Fruit fly (Drosophila melanogaster) whole organism, embryonic: ENCODE measurements around the gene CG3777.

Experiments used
- ATbp ChIP-seq: fragments of 200-800 bp; sonication (Bioruptor generic); optimal IDR thresholded peaks from 2 replicates; lab custom pipeline; 2017; ENCODE audit warnings: missing biosample characterization, mild to moderate bottlenecking, missing genetic modification characterization, missing genetic modification reagents
- Atf-2 ChIP-seq: fragments of 200-800 bp; sonication (Bioruptor generic); optimal IDR thresholded peaks from 2 replicates; lab custom pipeline; 2016; ENCODE audit warnings: missing biosample characterization, missing genetic modification characterization
- BEAF-32 ChIP-seq: fragments of 200-800 bp; sonication (Bioruptor generic); optimal IDR thresholded peaks from 3 replicates; lab custom pipeline; 2017; ENCODE audit warnings: missing biosample characterization, missing genetic modification characterization, mild to moderate bottlenecking, moderate library complexity, missing genetic modification reagents
- Bgb ChIP-seq: fragments of 200-800 bp; sonication (Bioruptor generic); IDR thresholded peaks from 2 replicates; pipeline ENCODE4 v1.3.6; 2022; ENCODE audit warnings: missing biosample characterization, missing genetic modification characterization; ENCODE audit not compliant: partially characterized antibody
- CG10321 ChIP-seq: fragments of 200-800 bp; sonication (Bioruptor generic); IDR thresholded peaks from 2 replicates; pipeline ENCODE4 v1.3.6; 2022; ENCODE audit warnings: missing biosample characterization, missing genetic modification characterization
- CG12942 ChIP-seq: fragments of 200-800 bp; sonication (Bioruptor generic); optimal IDR thresholded peaks from 3 replicates; lab custom pipeline; 2016; ENCODE audit warnings: missing biosample characterization, missing genetic modification characterization
- CG13287 ChIP-seq: fragments of 200-800 bp; sonication (Bioruptor generic); IDR thresholded peaks from 2 replicates; pipeline ENCODE4 v1.3.6; 2022; ENCODE audit warnings: missing biosample characterization, missing genetic modification characterization; ENCODE audit not compliant: partially characterized antibody
- CG14667 ChIP-seq: fragments of 200-800 bp; sonication (Bioruptor generic); IDR thresholded peaks from 2 replicates; pipeline ENCODE4 v1.3.6; 2022; ENCODE audit warnings: missing biosample characterization, missing genetic modification characterization
- CG1602 ChIP-seq: fragments of 200-800 bp; sonication (Bioruptor generic); optimal IDR thresholded peaks from 3 replicates; lab custom pipeline; 2016; ENCODE audit warnings: missing biosample characterization, missing genetic modification characterization
- CG1603 ChIP-seq: fragments of 200-800 bp; sonication (Bioruptor generic); optimal IDR thresholded peaks from 2 replicates; lab custom pipeline; 2019; ENCODE audit warnings: missing biosample characterization, mild to moderate bottlenecking, missing genetic modification characterization, moderate library complexity
- CG17361 ChIP-seq: fragments of 200-800 bp; sonication (Bioruptor generic); IDR thresholded peaks from 3 replicates; pipeline ENCODE4 v1.3.6; 2022; ENCODE audit warnings: missing biosample characterization, missing genetic modification characterization
- CG17912 ChIP-seq: fragments of 200-800 bp; sonication (Bioruptor generic); optimal IDR thresholded peaks from 2 replicates; lab custom pipeline; 2018; ENCODE audit warnings: missing biosample characterization, mild to moderate bottlenecking, missing genetic modification characterization
- CG2678 ChIP-seq: fragments of 200-800 bp; sonication (Bioruptor generic); optimal IDR thresholded peaks from 3 replicates; lab custom pipeline; 2019; ENCODE audit warnings: missing biosample characterization, mild to moderate bottlenecking, missing genetic modification characterization, moderate library complexity
- CG30020 ChIP-seq: fragments of 200-800 bp; optimal IDR thresholded peaks from 2 replicates; lab custom pipeline; 2019; ENCODE audit warnings: missing biosample characterization, mild to moderate bottlenecking, missing genetic modification characterization, moderate library complexity
- CG30403 ChIP-seq: fragments of 200-800 bp; sonication (Bioruptor generic); optimal IDR thresholded peaks from 3 replicates; lab custom pipeline; 2016; ENCODE audit warnings: missing biosample characterization, missing genetic modification characterization
- CG32772 ChIP-seq: fragments of 200-800 bp; sonication (Bioruptor generic); IDR thresholded peaks from 2 replicates; pipeline ENCODE4 v1.3.6; 2022; ENCODE audit warnings: missing biosample characterization, missing genetic modification characterization
- CG34224 ChIP-seq: fragments of 200-800 bp; sonication (Bioruptor generic); IDR thresholded peaks from 3 replicates; pipeline ENCODE4 v1.3.6; 2022; ENCODE audit warnings: missing biosample characterization, missing genetic modification characterization; ENCODE audit not compliant: partially characterized antibody
- CG3995 ChIP-seq: fragments of 200-800 bp; sonication (Bioruptor generic); optimal IDR thresholded peaks from 3 replicates; lab custom pipeline; 2016; ENCODE audit warnings: missing biosample characterization, missing genetic modification characterization
- CG4730 ChIP-seq: fragments of 200-800 bp; sonication (Bioruptor generic); IDR thresholded peaks from 2 replicates; pipeline ENCODE4 v1.3.6; 2022; ENCODE audit warnings: missing biosample characterization, missing genetic modification characterization
- CG6254 ChIP-seq: fragments of 200-800 bp; sonication (Bioruptor generic); optimal IDR thresholded peaks from 3 replicates; lab custom pipeline; 2017; ENCODE audit warnings: mild to moderate bottlenecking, missing biosample characterization, missing genetic modification reagents, missing genetic modification characterization
- CG6654 ChIP-seq: fragments of 200-800 bp; sonication (Bioruptor generic); optimal IDR thresholded peaks from 2 replicates; lab custom pipeline; 2017; ENCODE audit warnings: missing biosample characterization, mild to moderate bottlenecking, missing genetic modification characterization
- CG7839 ChIP-seq: fragments of 200-800 bp; sonication (Bioruptor generic); optimal IDR thresholded peaks from 3 replicates; lab custom pipeline; 2018; ENCODE audit warnings: missing biosample characterization, mild to moderate bottlenecking, missing genetic modification characterization, moderate library complexity
- CG8388 ChIP-seq: fragments of 200-800 bp; sonication (Bioruptor generic); optimal IDR thresholded peaks from 2 replicates; lab custom pipeline; 2019; ENCODE audit warnings: missing biosample characterization, mild to moderate bottlenecking, missing genetic modification characterization, moderate library complexity
- CG9437 ChIP-seq: fragments of 200-800 bp; sonication (Bioruptor generic); optimal IDR thresholded peaks from 2 replicates; lab custom pipeline; 2018; ENCODE audit warnings: missing biosample characterization, mild to moderate bottlenecking, missing genetic modification characterization
- Dp ChIP-seq: fragments of 200-800 bp; sonication (Bioruptor generic); optimal IDR thresholded peaks from 2 replicates; lab custom pipeline; 2018; ENCODE audit warnings: missing biosample characterization, mild to moderate bottlenecking, missing genetic modification characterization, moderate library complexity
- E2f2 ChIP-seq: fragments of 200-800 bp; sonication (Bioruptor generic); IDR thresholded peaks from 2 replicates; pipeline ENCODE4 v1.3.6; 2022; ENCODE audit warnings: missing biosample characterization, missing genetic modification characterization
- Eip74EF ChIP-seq, 2 experiments: fragments of 200-800 bp in 1 of 2; fragments of >200 bp in 1 of 2; sonication (Bioruptor generic) in 1 of 2; optimal IDR thresholded peaks; 2 replicates each; lab custom pipeline; 2017 to 2019; ENCODE audit warnings: missing biosample characterization in 2 of 2, missing genetic modification characterization in 2 of 2, mild to moderate bottlenecking in 1 of 2, moderate library complexity in 1 of 2
- Fer3 ChIP-seq: fragments of 200-800 bp; sonication (Bioruptor generic); optimal IDR thresholded peaks from 2 replicates; lab custom pipeline; 2018; ENCODE audit warnings: missing biosample characterization, mild to moderate bottlenecking, missing genetic modification characterization, moderate library complexity
- MBD-R2 ChIP-seq: fragments of 200-800 bp; sonication (Bioruptor generic); IDR thresholded peaks from 2 replicates; pipeline ENCODE4 v1.3.6; 2022; ENCODE audit warnings: missing biosample characterization, missing genetic modification characterization
- Med ChIP-seq: fragments of 200-800 bp; sonication (Bioruptor generic); peaks from one replicate; lab custom pipeline; 2016; ENCODE audit warnings: missing biosample characterization, missing genetic modification characterization, mild to moderate bottlenecking, inconsistent platforms, moderate library complexity
- Meics ChIP-seq: fragments of 200-800 bp; sonication (Bioruptor generic); optimal IDR thresholded peaks from 2 replicates; lab custom pipeline; 2017; ENCODE audit warnings: missing biosample characterization, mild to moderate bottlenecking, missing genetic modification characterization
- Oaz ChIP-seq: fragments of 200-800 bp; sonication (Bioruptor generic); IDR thresholded peaks from 2 replicates; pipeline ENCODE4 v1.3.6; 2022; ENCODE audit warnings: missing biosample characterization, missing genetic modification characterization
- Rfx ChIP-seq: fragments of 200-800 bp; sonication (Bioruptor generic); IDR thresholded peaks from 2 replicates; pipeline ENCODE4 v1.3.6; 2022; ENCODE audit warnings: missing biosample characterization, missing genetic modification characterization
- Taf1 ChIP-seq: fragments of 200-800 bp; sonication (Bioruptor generic); IDR thresholded peaks from 2 replicates; pipeline ENCODE4 v1.3.6; 2022; ENCODE audit warnings: missing biosample characterization, missing genetic modification characterization
- ap ChIP-seq: fragments of 200-800 bp; sonication (Bioruptor generic); IDR thresholded peaks from 2 replicates; pipeline ENCODE4 v1.3.6; 2022; ENCODE audit warnings: missing biosample characterization, missing genetic modification characterization
- bigmax ChIP-seq: fragments of 200-800 bp; sonication (Bioruptor generic); optimal IDR thresholded peaks from 2 replicates; lab custom pipeline; 2018; ENCODE audit warnings: missing biosample characterization, mild to moderate bottlenecking, missing genetic modification characterization
- exex ChIP-seq: fragments of 200-800 bp; sonication (Bioruptor generic); optimal IDR thresholded peaks from 4 replicates; lab custom pipeline; 2018; ENCODE audit warnings: missing biosample characterization, mild to moderate bottlenecking, missing genetic modification characterization, moderate library complexity
- ham ChIP-seq: fragments of 200-800 bp; sonication (Bioruptor generic); IDR thresholded peaks from 2 replicates; pipeline ENCODE4 v1.3.6; 2022; ENCODE audit warnings: missing biosample characterization, missing genetic modification characterization
- her ChIP-seq: fragments of 200-800 bp; sonication (Bioruptor generic); optimal IDR thresholded peaks from 2 replicates; lab custom pipeline; 2016; ENCODE audit warnings: missing biosample characterization, missing genetic modification characterization
- insv ChIP-seq, 2 experiments: fragments of 200-800 bp; sonication (Bioruptor generic); optimal IDR thresholded peaks; 3 replicates each; lab custom pipeline; 2016 to 2018; ENCODE audit warnings: missing biosample characterization in 2 of 2, missing genetic modification characterization in 2 of 2
- jumu ChIP-seq: fragments of 200-800 bp; sonication (Bioruptor generic); optimal IDR thresholded peaks from 3 replicates; lab custom pipeline; 2016; ENCODE audit warnings: missing biosample characterization, missing genetic modification characterization
- knrl ChIP-seq: fragments of 200-800 bp; sonication (Bioruptor generic); IDR thresholded peaks from 3 replicates; pipeline ENCODE4 v1.3.6; 2022; ENCODE audit warnings: missing biosample characterization, missing genetic modification characterization; ENCODE audit not compliant: partially characterized antibody
- lola ChIP-seq, 3 experiments: fragments of >200 bp in 2 of 3; fragments of 200-800 bp in 1 of 3; sonication (Bioruptor generic) in 1 of 3; optimal IDR thresholded peaks; 2 replicates each; lab custom pipeline; 2017 to 2019; ENCODE audit warnings: missing biosample characterization in 3 of 3, missing genetic modification characterization in 3 of 3, mild to moderate bottlenecking in 1 of 3, moderate library complexity in 1 of 3
- pita ChIP-seq: fragments of 200-800 bp; sonication (Bioruptor generic); optimal IDR thresholded peaks from 2 replicates; lab custom pipeline; 2017; ENCODE audit warnings: missing biosample characterization, mild to moderate bottlenecking, missing genetic modification characterization
- psq ChIP-seq: fragments of 200-800 bp; sonication (Bioruptor generic); optimal IDR thresholded peaks from 2 replicates; lab custom pipeline; 2017; ENCODE audit warnings: missing biosample characterization, missing genetic modification characterization
- seq ChIP-seq: fragments of 200-800 bp; sonication (Bioruptor generic); IDR thresholded peaks from 2 replicates; pipeline ENCODE4 v1.3.6; 2022; ENCODE audit warnings: missing biosample characterization, missing genetic modification characterization
- so ChIP-seq: fragments of 200-800 bp; sonication (Bioruptor generic); IDR thresholded peaks from 3 replicates; pipeline ENCODE4 v1.3.6; 2022; ENCODE audit warnings: missing biosample characterization, missing genetic modification characterization
- sug ChIP-seq: fragments of 200-800 bp; optimal IDR thresholded peaks from 2 replicates; lab custom pipeline; 2019; ENCODE audit warnings: missing biosample characterization, mild to moderate bottlenecking, missing genetic modification characterization, moderate library complexity

CG3777 gene

dm6 chrX:254690-255089, 24.8 kb upstream of the CG3777 start, which contains the start of gene CG42376 (continued):
- no peak for TF ChIP-seq Atf-2
- TF ChIP-seq CG6254 (GFP tag; lab: Kevin White, UChicago), result no peak
- TF ChIP-seq Meics (GFP tag; lab: Kevin White, UChicago), result no peak
- TF ChIP-seq Rfx (GFP tag; lab: Robert Waterston, UW), result 0 out of 2 replicates have a peak, but pooled peaks have one; percentile 5
- TF ChIP-seq CG14667, result no peak
- TF ChIP-seq Bgb, result no peak
- no peak for TF ChIP-seq CG8388 (GFP tag; lab: Kevin White, UChicago)
- no peak for TF ChIP-seq CG17361 (GFP tag; lab: Robert Waterston, UW)
- peak; percentile 27 for TF ChIP-seq CG1603 (tag; lab: Kevin White, UChicago)
- no peak for TF ChIP-seq CG6654 (GFP tag; lab: Kevin White, UChicago)
- TF ChIP-seq Fer3 (tag; lab: Kevin White, UChicago), result no peak
- TF ChIP-seq ap (GFP tag; lab: Robert Waterston, UW), result no peak
- TF ChIP-seq CG30403 (GFP tag; lab: Kevin White, UChicago), result no peak
- TF ChIP-seq her, result no peak
- no peak for TF ChIP-seq CG10321
- no peak for TF ChIP-seq knrl (GFP tag; lab: Robert Waterston, UW)
- no peak for TF ChIP-seq pita (GFP tag; lab: Kevin White, UChicago)
- TF ChIP-seq ATbp (GFP tag; lab: Kevin White, UChicago), result no peak
- no peak for TF ChIP-seq ham
- TF ChIP-seq psq (GFP tag; lab: Kevin White, UChicago), result no peak
- no peak for TF ChIP-seq CG17912 (GFP tag; lab: Kevin White, UChicago)
- peak; percentile 23; the same call in 1 of the 3 replicates for TF ChIP-seq CG34224 (GFP tag; lab: Robert Waterston, UW)
- TF ChIP-seq CG1602, result no peak
- TF ChIP-seq Dp, result peak; percentile 67
- no peak for TF ChIP-seq CG30020
- no peak for TF ChIP-seq insv (GFP tag; optimal IDR thresholded peaks at IDR 0.05; lab: Kevin White, UChicago)
- no peak for TF ChIP-seq CG32772 (GFP tag; lab: Robert Waterston, UW)
- no peak for TF ChIP-seq Oaz (GFP tag; lab: Robert Waterston, UW)
- TF ChIP-seq Eip74EF (GFP tag; optimal IDR thresholded peaks at IDR 0.05; lab: Kevin White, UChicago), result no peak
- no peak for TF ChIP-seq lola (GFP tag; optimal IDR thresholded peaks at IDR 0.05; lab: Kevin White, UChicago)
- TF ChIP-seq CG2678 (tag; lab: Kevin White, UChicago), result no peak
- TF ChIP-seq BEAF-32 (GFP tag; lab: Kevin White, UChicago), result peak; percentile 11
- TF ChIP-seq Taf1, result no peak
- no peak for TF ChIP-seq seq (GFP tag; lab: Robert Waterston, UW)
- TF ChIP-seq Med (GFP tag; lab: Kevin White, UChicago), result no peak
- no peak for TF ChIP-seq CG4730
- peak; percentile 25; the same call in 1 of the 2 replicates for TF ChIP-seq CG13287 (GFP tag; lab: Robert Waterston, UW)
- TF ChIP-seq CG3995 (GFP tag; lab: Kevin White, UChicago), result no peak
- TF ChIP-seq bigmax (GFP tag; lab: Kevin White, UChicago), result peak; percentile 93
- no peak for TF ChIP-seq exex
- peak; percentile 75 for TF ChIP-seq E2f2 (GFP tag; lab: Robert Waterston, UW)
- TF ChIP-seq CG9437, result no peak
- TF ChIP-seq CG7839 (tag; lab: Kevin White, UChicago), result no peak
- no peak for TF ChIP-seq jumu
- TF ChIP-seq CG12942 (GFP tag; lab: Kevin White, UChicago), result no peak
- TF ChIP-seq sug, result no peak
- TF ChIP-seq so (GFP tag; lab: Robert Waterston, UW), result no peak
- peak; percentile 33; the same call in 1 of the 2 replicates for TF ChIP-seq MBD-R2 (GFP tag; lab: Robert Waterston, UW)
